Worm (Caenorhabditis elegans) whole organism, L4/young adult: ENCODE results near the gene hmg-5.

Source experiments
- W03F9.2 ChIP-seq: fragments of 150-350 bp; optimal IDR thresholded peaks from 2 replicates; lab custom pipeline; 2014; ENCODE audit warnings: missing biosample characterization, missing genetic modification characterization
- dao-5 ChIP-seq: sonication (generic microtip); optimal IDR thresholded peaks from 2 replicates; lab custom pipeline; 2016; ENCODE audit warnings: missing genotype, missing genetic modification characterization, moderate library complexity, missing compliant biosample characterization

- TF ChIP-seq dao-5 (tag; lab: Kevin White, UChicago) (no peak), W03F9.2 (tag; lab: Kevin White, UChicago) (no peak)
These were observed 22.2 kb downstream of the hmg-5 start for ce11 chrIV:7623868-7624267.
